Worm (Caenorhabditis elegans): ENCODE measurements around the gene Y57G7A.3.

ce11 chrII:1275439-1275838 lies 10.1 kb upstream of the Y57G7A.3 start, which contains the start of gene Y57G7A.5:
- TF ChIP-seq snpc-4 (tag; optimal IDR thresholded peaks at IDR 0.05) (no peak), nhr-12 (tag; optimal IDR thresholded peaks at IDR 0.05) (no peak), pha-4 (tag; optimal IDR thresholded peaks at IDR 0.05) (no peak), unc-120 (tag; optimal IDR thresholded peaks at IDR 0.05; ENCODE audit: poor library complexity, severe bottlenecking) (no peak), sptf-1 (tag; optimal IDR thresholded peaks at IDR 0.05) (no peak), ztf-11 (tag; optimal IDR thresholded peaks at IDR 0.05) (no peak), mep-1 (tag; optimal IDR thresholded peaks at IDR 0.05) (no peak), ceh-83 (GFP tag; optimal IDR thresholded peaks at IDR 0.05) (no peak), lsy-2 (tag; optimal IDR thresholded peaks at IDR 0.05) (no peak), unc-62 (GFP tag; optimal IDR thresholded peaks at IDR 0.05) (no peak), ham-2 (GFP tag; optimal IDR thresholded peaks at IDR 0.05) (no peak), nhr-237 (tag; optimal IDR thresholded peaks at IDR 0.05) (no peak), M03D4.4 (tag; optimal IDR thresholded peaks at IDR 0.05) (no peak)

Data from whole organism, mixed stage, embryonic.